In the genomic region with DNA sequence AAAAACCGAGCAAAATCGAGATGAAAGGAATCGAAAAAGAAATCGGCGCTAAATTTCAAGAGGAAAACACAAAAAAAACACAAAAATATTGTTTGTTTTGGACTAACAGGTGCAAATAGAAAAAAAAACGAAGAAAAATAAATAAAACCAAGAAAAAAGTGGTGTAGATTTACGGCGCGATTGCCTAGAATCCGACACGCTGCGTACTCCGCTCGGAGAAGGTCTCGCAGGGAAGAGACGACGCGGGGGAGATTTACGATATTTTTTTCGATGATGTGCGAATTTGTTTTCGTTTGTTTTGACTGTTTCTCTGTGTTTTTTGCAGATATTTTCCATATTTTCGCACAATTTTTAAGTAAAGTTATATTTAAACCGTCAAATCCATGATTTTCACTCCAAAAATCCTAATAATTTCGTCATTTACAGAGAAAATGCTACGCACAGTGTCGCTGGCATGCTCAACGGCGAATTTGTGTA, we compare ENCODE assay signal across 1 worm cellular context.
TF ChIP-seq lines count a peak whose summit lies in the region.

A gene (plus strand): TSS at position 427 of the 477 bp plus-strand sequence.

TF ChIP-seq in whole organism, L4 larva, 104 proteins besides CTCF, POLR2A, EP300 and RAD21 (continued from another document):
- TF ChIP-seq dpl-1 (GFP tag; optimal IDR thresholded peaks at IDR 0.05; lab: Kevin White, UChicago), result peak; percentile 90
- TF ChIP-seq skn-1 (tag; optimal IDR thresholded peaks at IDR 0.05; lab: Kevin White, UChicago), result no peak
- TF ChIP-seq duxl-1 (tag; optimal IDR thresholded peaks at IDR 0.05; lab: Kevin White, UChicago; ENCODE audit: poor library complexity), result peak; percentile 88
- TF ChIP-seq F49E8.2 (tag; optimal IDR thresholded peaks at IDR 0.05; lab: Kevin White, UChicago; ENCODE audit: borderline replicate concordance), result peak; percentile 59
- TF ChIP-seq aha-1 (tag; lab: Kevin White, UChicago), result peak; percentile 93
- TF ChIP-seq F26F4.8 (GFP tag; conservative IDR thresholded peaks at IDR 0.05; lab: Robert Waterston, UW), result no peak
- TF ChIP-seq F37D6.2 (tag; optimal IDR thresholded peaks at IDR 0.05; lab: Kevin White, UChicago), result peak; percentile 87
- peak; percentile 58; the same call in 1 of the 2 replicates for TF ChIP-seq ceh-44 (GFP tag; IDR thresholded peaks at IDR 0.05; lab: Robert Waterston, UW)
- peak; percentile 70 for TF ChIP-seq zip-2 (tag; optimal IDR thresholded peaks at IDR 0.05; lab: Kevin White, UChicago)
- TF ChIP-seq F44E2.7 (GFP tag; IDR thresholded peaks at IDR 0.05; lab: Robert Waterston, UW), result no peak
- TF ChIP-seq pqm-1 (tag; optimal IDR thresholded peaks at IDR 0.05; lab: Kevin White, UChicago), result no peak
- peak; percentile 92 for TF ChIP-seq unc-130 (GFP tag; optimal IDR thresholded peaks at IDR 0.05; lab: Kevin White, UChicago)
- TF ChIP-seq D1046.2 (GFP tag; IDR thresholded peaks at IDR 0.05; lab: Robert Waterston, UW), result peak; percentile 74; the same call in 1 of the 2 replicates
- TF ChIP-seq dve-1 (tag; optimal IDR thresholded peaks at IDR 0.05; lab: Kevin White, UChicago; ENCODE audit: insufficient read depth), result peak; percentile 95
- peak; percentile 16 for TF ChIP-seq nhr-10 (tag; optimal IDR thresholded peaks at IDR 0.05; lab: Kevin White, UChicago)
- peak; percentile 91 for TF ChIP-seq nhr-42 (GFP tag; IDR thresholded peaks at IDR 0.05; lab: Robert Waterston, UW)
- TF ChIP-seq dmd-8 (GFP tag; IDR thresholded peaks at IDR 0.05; lab: Robert Waterston, UW), result no peak
- peak; percentile 79 for TF ChIP-seq vab-7 (GFP tag; IDR thresholded peaks at IDR 0.05; lab: Robert Waterston, UW)
- peak; percentile 30 for TF ChIP-seq lin-39 (tag; optimal IDR thresholded peaks at IDR 0.05; lab: Kevin White, UChicago)
- TF ChIP-seq jun-1 (tag; optimal IDR thresholded peaks at IDR 0.05; lab: Kevin White, UChicago), result peak; percentile 85
- peak; percentile 90 for TF ChIP-seq hlh-11 (tag; optimal IDR thresholded peaks at IDR 0.05; lab: Kevin White, UChicago)
- peak; percentile 80 to 97 for TF ChIP-seq lsy-2 (tag; optimal IDR thresholded peaks at IDR 0.05; lab: Kevin White, UChicago)
- TF ChIP-seq lim-7 (GFP tag; IDR thresholded peaks at IDR 0.05; lab: Robert Waterston, UW), result 0 out of 2 replicates have a peak, but pooled peaks have one; percentile 34
- TF ChIP-seq gei-8 (GFP tag; optimal IDR thresholded peaks at IDR 0.05; lab: Kevin White, UChicago), result peak; percentile 50
- no peak for TF ChIP-seq ztf-11 (tag; optimal IDR thresholded peaks at IDR 0.05; lab: Kevin White, UChicago)
- TF ChIP-seq daf-12 (tag; optimal IDR thresholded peaks at IDR 0.05; lab: Kevin White, UChicago), result no peak
- peak; percentile 82 for TF ChIP-seq spr-1 (tag; optimal IDR thresholded peaks at IDR 0.05; lab: Kevin White, UChicago)
- TF ChIP-seq hlh-30 (tag; optimal IDR thresholded peaks at IDR 0.05; lab: Kevin White, UChicago; ENCODE audit: insufficient read depth), result peak; percentile 91
- TF ChIP-seq egl-27 (tag; optimal IDR thresholded peaks at IDR 0.05; lab: Kevin White, UChicago), result no peak
- TF ChIP-seq Y5F2A.4 (GFP tag; optimal IDR thresholded peaks at IDR 0.05; lab: Kevin White, UChicago), result no peak
- TF ChIP-seq lin-38 (GFP tag; IDR thresholded peaks at IDR 0.05; lab: Robert Waterston, UW), result peak; percentile 88
- TF ChIP-seq mdt-29 (GFP tag; IDR thresholded peaks at IDR 0.05; lab: Robert Waterston, UW), result peak; percentile 84
- TF ChIP-seq rbr-2 (tag; optimal IDR thresholded peaks at IDR 0.05; lab: Kevin White, UChicago), result peak; percentile 93
- peak; percentile 88 for TF ChIP-seq php-3 (GFP tag; IDR thresholded peaks at IDR 0.05; lab: Robert Waterston, UW)
- no peak for TF ChIP-seq daf-8 (GFP tag; IDR thresholded peaks at IDR 0.05; lab: Robert Waterston, UW)
- TF ChIP-seq ZK337.2 (GFP tag; IDR thresholded peaks at IDR 0.05; lab: Robert Waterston, UW), result peak; percentile 96
- no peak for TF ChIP-seq nhr-111 (GFP tag; optimal IDR thresholded peaks at IDR 0.05; lab: Kevin White, UChicago)
- TF ChIP-seq ctbp-1 (GFP tag; IDR thresholded peaks at IDR 0.05; lab: Robert Waterston, UW), result peak; percentile 88
- no peak for TF ChIP-seq ZK546.5 (tag; optimal IDR thresholded peaks at IDR 0.05; lab: Kevin White, UChicago)
- peak; percentile 75 for TF ChIP-seq zfp-2 (tag; optimal IDR thresholded peaks at IDR 0.05; lab: Kevin White, UChicago)
- TF ChIP-seq mdl-1 (tag; optimal IDR thresholded peaks at IDR 0.05; lab: Kevin White, UChicago), result peak in 1 of 2 experiments; percentile 62
- TF ChIP-seq mxl-2 (GFP tag; conservative IDR thresholded peaks at IDR 0.05; lab: Robert Waterston, UW), result 0 out of 2 replicates have a peak, but pooled peaks have one; percentile 11
- peak; percentile 89 for TF ChIP-seq Y48G9A.11 (GFP tag; IDR thresholded peaks at IDR 0.05; lab: Robert Waterston, UW)
- peak; percentile 24 for TF ChIP-seq lir-3 (tag; optimal IDR thresholded peaks at IDR 0.05; lab: Kevin White, UChicago)
- peak in 1 of 2 experiments; percentile 38 for TF ChIP-seq unc-62 (GFP tag; optimal IDR thresholded peaks at IDR 0.05 in 1 of 2; lab: Kevin White, UChicago)
- no peak for TF ChIP-seq unc-62 (tag; optimal IDR thresholded peaks at IDR 0.05; lab: Kevin White, UChicago)
- TF ChIP-seq madf-9 (GFP tag; conservative IDR thresholded peaks at IDR 0.05; lab: Robert Waterston, UW), result peak; percentile 91
- TF ChIP-seq tag-97 (GFP tag; IDR thresholded peaks at IDR 0.05; lab: Robert Waterston, UW), result peak; percentile 95
- TF ChIP-seq lin-15B (tag; optimal IDR thresholded peaks at IDR 0.05; lab: Kevin White, UChicago), result peak; percentile 83
- no peak for TF ChIP-seq F10B5.3 (tag; optimal IDR thresholded peaks at IDR 0.05; lab: Kevin White, UChicago)
- TF ChIP-seq mxl-3 (GFP tag; optimal IDR thresholded peaks at IDR 0.05; lab: Kevin White, UChicago), result peak; percentile 68
- peak; percentile 94 for TF ChIP-seq dmd-9 (GFP tag; IDR thresholded peaks at IDR 0.05; lab: Robert Waterston, UW)
- TF ChIP-seq Y75B8A.6 (GFP tag; IDR thresholded peaks at IDR 0.05; lab: Robert Waterston, UW), result no peak
